Fruit fly (Drosophila melanogaster): ENCODE results near the gene CG9393.

The CG9393 gene

DNA sequence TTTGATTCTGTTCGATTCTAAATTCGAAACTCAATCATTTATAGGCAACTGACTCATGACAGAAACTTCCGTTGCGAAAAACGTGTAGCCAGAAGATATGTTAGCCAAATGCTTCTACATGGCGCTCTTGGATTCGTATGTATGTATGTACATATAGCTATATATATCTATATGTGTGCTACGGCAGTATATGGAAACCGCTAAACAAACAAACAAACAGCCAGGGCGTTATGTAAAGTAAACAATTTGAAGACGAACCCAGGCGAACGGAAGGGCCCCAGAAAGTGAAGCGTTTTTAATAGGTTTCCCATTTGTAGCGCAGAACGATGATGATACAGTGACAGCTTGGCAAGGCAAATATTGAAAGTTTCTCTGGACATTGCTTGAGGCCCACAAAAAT lies 33.6 kb downstream of the CG9393 start:
- TF ChIP-seq Crg-1 (GFP tag; optimal IDR thresholded peaks at IDR 0.05) (no peak), CG1620 (GFP tag; optimal IDR thresholded peaks at IDR 0.05) (no peak), CG33017 (tag; optimal IDR thresholded peaks at IDR 0.05) (no peak), kay (GFP tag; ENCODE audit: borderline replicate concordance) (peak; percentile 19), ovo (GFP tag; optimal IDR thresholded peaks at IDR 0.05) (peak; percentile 68), Clk (GFP tag; optimal IDR thresholded peaks at IDR 0.05) (no peak), CG12768 (GFP tag; optimal IDR thresholded peaks at IDR 0.05) (no peak), pad (GFP tag; optimal IDR thresholded peaks at IDR 0.05) (no peak), cnc (optimal IDR thresholded peaks at IDR 0.05) (no peak)

DNA sequence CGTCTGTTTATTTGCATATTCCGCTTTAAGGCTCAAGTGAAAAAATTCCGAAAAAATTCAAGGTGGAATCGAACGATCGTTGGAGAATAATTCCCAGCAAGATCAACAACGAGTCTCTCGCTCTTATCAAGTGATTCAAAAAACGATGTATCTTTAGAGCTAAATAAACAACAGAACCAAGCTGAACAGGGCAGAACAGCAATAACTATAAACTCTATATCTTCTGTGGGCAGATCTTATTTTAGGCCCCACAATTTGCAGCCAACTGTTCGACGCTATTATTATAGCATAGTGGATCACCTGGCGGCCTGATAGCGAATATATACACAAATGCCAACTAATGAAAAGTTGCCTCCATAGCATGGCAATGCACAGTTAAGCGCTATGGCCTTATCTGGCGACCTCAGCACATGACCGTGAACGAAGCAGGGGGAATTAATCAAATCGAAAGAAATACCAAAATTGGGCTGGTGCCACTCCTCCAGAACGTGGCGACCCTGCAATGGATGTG lies 34.0 kb downstream of the CG9393 start:
- TF ChIP-seq CG33017 (tag; optimal IDR thresholded peaks at IDR 0.05) (peak; percentile 51), Clk (GFP tag; optimal IDR thresholded peaks at IDR 0.05) (no peak), toe (GFP tag; optimal IDR thresholded peaks at IDR 0.05) (no peak), CG7101 (tag; optimal IDR thresholded peaks at IDR 0.05) (peak; percentile 8), kay (GFP tag; ENCODE audit: borderline replicate concordance) (peak; percentile 71), CG14711 (tag; optimal IDR thresholded peaks at IDR 0.05) (no peak), cnc (optimal IDR thresholded peaks at IDR 0.05) (no peak), CG7045 (GFP tag; optimal IDR thresholded peaks at IDR 0.05) (peak; percentile 7), tj (GFP tag; optimal IDR thresholded peaks at IDR 0.05) (peak; percentile 21), Mnt (GFP tag; optimal IDR thresholded peaks at IDR 0.05) (no peak)

DNA sequence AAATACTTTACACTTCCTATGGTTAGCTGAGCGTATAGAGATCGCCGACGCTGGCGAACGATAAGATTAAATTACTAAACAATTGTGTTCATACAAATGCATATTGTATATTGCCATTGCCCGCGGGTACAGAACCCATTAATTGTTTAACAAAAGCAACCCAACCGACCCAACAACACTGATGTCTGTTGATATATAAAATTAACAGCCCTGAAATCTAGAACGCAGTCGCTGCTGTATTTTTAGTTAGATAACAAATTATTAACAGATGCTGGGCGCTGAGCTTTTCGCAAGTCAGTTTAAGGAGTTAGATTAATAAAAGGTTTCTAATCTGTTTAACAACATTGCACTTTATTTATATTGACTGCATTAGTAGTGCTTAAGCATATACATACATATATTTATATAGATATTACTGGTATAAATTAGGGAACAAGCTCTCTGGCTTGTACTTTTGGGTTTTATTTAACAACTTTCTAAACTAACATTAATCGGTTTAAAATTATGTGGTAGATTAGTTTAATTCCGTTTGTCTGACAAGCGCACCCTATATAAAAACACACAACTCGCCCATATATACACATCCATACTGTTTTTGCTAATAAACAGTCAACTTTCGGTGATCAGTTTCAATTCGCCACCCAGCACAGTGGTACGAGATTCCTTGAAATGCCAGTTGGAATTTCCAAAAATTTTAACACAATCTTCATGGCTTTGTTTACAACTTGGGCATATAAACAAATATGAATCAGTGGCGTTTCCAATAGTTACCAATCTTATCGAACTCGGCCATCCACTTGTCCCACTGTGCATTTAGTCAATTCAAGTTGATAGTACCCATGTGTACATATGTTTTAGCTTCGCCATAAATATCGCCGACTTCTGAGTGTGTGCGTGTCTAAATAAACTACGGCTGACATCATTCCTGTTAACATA lies 35.3 kb downstream of the CG9393 start:
- no peak for TF ChIP-seq ovo (GFP tag; optimal IDR thresholded peaks at IDR 0.05)
- TF ChIP-seq Crg-1 (GFP tag; optimal IDR thresholded peaks at IDR 0.05): no peak
- peak; percentile 92 for TF ChIP-seq CG33017 (tag; optimal IDR thresholded peaks at IDR 0.05)
- peak; percentile 91 for TF ChIP-seq CG7101 (tag; optimal IDR thresholded peaks at IDR 0.05)
- peak; percentile 81 for TF ChIP-seq Mnt (GFP tag; optimal IDR thresholded peaks at IDR 0.05)
- peak; percentile 64 for TF ChIP-seq pad (GFP tag; optimal IDR thresholded peaks at IDR 0.05)
- TF ChIP-seq CG12768 (GFP tag; optimal IDR thresholded peaks at IDR 0.05): peak; percentile 95
- peak; percentile 90 for TF ChIP-seq Clk (GFP tag; optimal IDR thresholded peaks at IDR 0.05)
- TF ChIP-seq Hr96 (GFP tag; optimal IDR thresholded peaks at IDR 0.05): peak; percentile 94
- TF ChIP-seq tj (GFP tag; optimal IDR thresholded peaks at IDR 0.05): peak; percentile 50
- peak; percentile 96 for TF ChIP-seq CG7045 (GFP tag; optimal IDR thresholded peaks at IDR 0.05)
- TF ChIP-seq CG11617 (GFP tag; optimal IDR thresholded peaks at IDR 0.05): peak; percentile 60
- TF ChIP-seq CG5204 (GFP tag; optimal IDR thresholded peaks at IDR 0.05): no peak
- TF ChIP-seq CG1620 (GFP tag; optimal IDR thresholded peaks at IDR 0.05): peak; percentile 14
- no peak for TF ChIP-seq toe (GFP tag; optimal IDR thresholded peaks at IDR 0.05)
- peak; percentile 91 for TF ChIP-seq kay (GFP tag; ENCODE audit: borderline replicate concordance)
- TF ChIP-seq bab1 (GFP tag; optimal IDR thresholded peaks at IDR 0.05): peak; percentile 40
- TF ChIP-seq cic (GFP tag; optimal IDR thresholded peaks at IDR 0.05): peak; percentile 83
- peak; percentile 86 for TF ChIP-seq CG14711 (tag; optimal IDR thresholded peaks at IDR 0.05)
- no peak for TF ChIP-seq cnc (optimal IDR thresholded peaks at IDR 0.05)

DNA sequence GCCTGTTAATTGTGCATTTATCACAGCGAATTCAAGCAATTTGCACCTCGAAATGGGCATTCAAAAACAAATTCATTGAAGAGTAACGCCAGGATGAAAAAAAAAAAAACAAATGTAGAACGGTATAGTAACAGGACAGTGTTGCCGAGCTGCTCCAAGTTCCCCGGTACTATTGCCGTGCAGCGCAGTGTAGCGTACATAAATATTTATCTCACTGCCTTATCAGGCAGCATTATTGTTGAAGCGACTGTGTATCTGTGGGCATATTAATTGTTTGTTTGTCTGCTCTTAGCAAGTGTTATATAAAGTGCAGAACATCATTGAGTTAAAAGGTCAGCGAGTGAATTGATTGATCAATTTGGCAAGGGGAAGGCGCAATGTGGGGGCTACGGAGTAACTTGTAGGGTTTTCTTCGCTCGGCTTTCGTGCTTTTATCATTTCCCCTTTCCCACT lies 47.0 kb downstream of the CG9393 start:
- peak; percentile 31 for TF ChIP-seq CG14711 (tag; optimal IDR thresholded peaks at IDR 0.05)
- TF ChIP-seq cic (GFP tag; optimal IDR thresholded peaks at IDR 0.05): no peak
- TF ChIP-seq cnc (optimal IDR thresholded peaks at IDR 0.05): no peak
- TF ChIP-seq bab1 (GFP tag; optimal IDR thresholded peaks at IDR 0.05): no peak
- TF ChIP-seq ovo (GFP tag; optimal IDR thresholded peaks at IDR 0.05): peak; percentile 12

DNA sequence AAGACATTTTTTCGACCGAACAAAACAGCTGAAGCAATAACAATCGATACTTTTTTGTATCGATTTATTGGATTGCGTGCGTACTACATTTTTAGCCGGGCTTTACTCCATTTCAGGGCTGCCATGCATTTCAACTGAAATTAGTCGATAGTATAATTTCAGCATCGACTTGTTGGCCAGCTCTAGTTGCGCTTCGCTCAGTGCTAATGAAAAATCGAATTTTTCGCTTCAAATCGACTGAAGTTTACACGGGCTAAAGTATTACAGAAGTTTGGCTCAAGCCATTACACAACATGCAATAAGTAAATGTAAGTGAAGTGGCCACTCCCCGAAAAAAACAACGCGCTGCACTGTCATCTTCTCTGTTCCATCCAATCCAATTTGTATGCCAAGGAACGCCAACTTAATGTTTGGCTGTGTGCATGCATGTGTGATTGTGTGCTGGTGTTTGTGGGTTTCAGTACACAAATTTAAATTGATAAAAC lies 47.6 kb downstream of the CG9393 start, which contains the start of the genes mRpL47, CG8176 and Kdm3:
TSS of gene mRpL47 (minus strand) at position 49 of the 485 bp plus-strand sequence.
TSS of gene CG8176 (plus strand) at position 148 of the 485 bp plus-strand sequence.
TSS of gene Kdm3 (plus strand) at position 148 of the 485 bp plus-strand sequence.
- TF ChIP-seq CG12768 (GFP tag; optimal IDR thresholded peaks at IDR 0.05) (peak; percentile 22), CG7101 (tag; optimal IDR thresholded peaks at IDR 0.05) (peak; percentile 61), Hr96 (GFP tag; optimal IDR thresholded peaks at IDR 0.05) (no peak), toe (GFP tag; optimal IDR thresholded peaks at IDR 0.05) (no peak), CG5204 (GFP tag; optimal IDR thresholded peaks at IDR 0.05) (no peak), ovo (GFP tag; optimal IDR thresholded peaks at IDR 0.05) (peak; percentile 1), tj (GFP tag; optimal IDR thresholded peaks at IDR 0.05) (peak; percentile 54), CG1620 (GFP tag; optimal IDR thresholded peaks at IDR 0.05) (peak; percentile 86), pad (GFP tag; optimal IDR thresholded peaks at IDR 0.05) (peak; percentile 45), CG14711 (tag; optimal IDR thresholded peaks at IDR 0.05) (peak; percentile 80), bab1 (GFP tag; optimal IDR thresholded peaks at IDR 0.05) (peak; percentile 80), CG33017 (tag; optimal IDR thresholded peaks at IDR 0.05) (no peak), CG7045 (GFP tag; optimal IDR thresholded peaks at IDR 0.05) (peak; percentile 5), Crg-1 (GFP tag; optimal IDR thresholded peaks at IDR 0.05) (peak; percentile 37), CG11617 (GFP tag; optimal IDR thresholded peaks at IDR 0.05) (peak; percentile 73), Clk (GFP tag; optimal IDR thresholded peaks at IDR 0.05) (peak; percentile 63), cnc (optimal IDR thresholded peaks at IDR 0.05) (no peak), Mnt (GFP tag; optimal IDR thresholded peaks at IDR 0.05) (peak; percentile 89), kay (GFP tag; ENCODE audit: borderline replicate concordance) (no peak), cic (GFP tag; optimal IDR thresholded peaks at IDR 0.05) (peak; percentile 78)
